Fruit fly (Drosophila melanogaster) Kc167 (cell line): ENCODE results near the gene CG8119.

ENCODE experiments used
- Sin3A ChIP-seq: fragments of >200 bp; optimal IDR thresholded peaks from 2 replicates; lab custom pipeline; 2018; ENCODE audit warnings: missing external identifiers
- h ChIP-seq: fragments of >200 bp; optimal IDR thresholded peaks from 3 replicates; lab custom pipeline; 2018; ENCODE audit warnings: missing external identifiers
- ttk ChIP-seq: sonication (Bioruptor generic); optimal IDR thresholded peaks from 2 replicates; lab custom pipeline; 2017; ENCODE audit warnings: missing external identifiers

DNA sequence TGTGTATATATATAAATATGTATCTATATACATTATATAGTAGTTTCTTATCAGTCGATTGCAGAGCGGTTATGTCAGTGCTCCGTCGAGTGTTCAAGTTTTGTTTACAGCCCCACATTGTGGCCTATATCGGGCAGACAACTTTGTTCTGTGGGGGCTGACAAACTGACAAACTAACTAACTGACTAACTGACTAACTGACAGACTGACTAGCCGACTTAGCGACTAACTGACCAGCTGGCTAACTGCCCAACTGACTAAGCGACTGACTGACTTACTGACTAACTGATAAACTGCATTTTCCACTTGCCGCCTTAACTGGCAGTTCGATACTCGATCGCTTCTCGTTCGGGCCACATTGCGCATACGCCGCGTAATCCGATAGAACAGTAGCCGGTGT is 32.4 kb upstream of the CG8119 start:
- TF ChIP-seq Sin3A (lab: Kevin White, UChicago) (no peak), h (lab: Kevin White, UChicago) (no peak), ttk (lab: Kevin White, UChicago) (no peak)
